Worm (Caenorhabditis elegans): ENCODE measurements around the gene R13H4.5.

ce11 chrV:11820551-11820950 is 39.9 kb upstream of the R13H4.5 start:
- TF ChIP-seq nhr-11 (tag; optimal IDR thresholded peaks at IDR 0.05) (no peak), madf-9 (GFP tag; conservative IDR thresholded peaks at IDR 0.05) (no peak)

Data from whole organism, L4 larva.